Worm (Caenorhabditis elegans): ENCODE measurements around the gene D1086.7.
"Not testable (repeated sequence)": the region's sequence is repeated elsewhere in the genome, so short reads cannot be mapped to it uniquely, and the experiment has no call there.

The D1086.7 gene

ce11 chrV:14083970-14084369, at the start of gene D1086.7:
TSS of gene D1086.7 (plus strand) at chrV:14084270.
- TF ChIP-seq mdt-29 (GFP tag; IDR thresholded peaks at IDR 0.05), result no peak
- peak in 1 of 2 experiments; percentile 49 for TF ChIP-seq unc-62 (GFP tag; optimal IDR thresholded peaks at IDR 0.05 in 1 of 2)
- TF ChIP-seq unc-62 (tag; optimal IDR thresholded peaks at IDR 0.05), result no peak

- TF ChIP-seq daf-8 (GFP tag; IDR thresholded peaks at IDR 0.05) (peak; percentile 71; the same call in 1 of the 2 replicates), nhr-41 (GFP tag; IDR thresholded peaks at IDR 0.05) (peak; percentile 72; the same call in 1 of the 2 replicates), duxl-1 (tag; optimal IDR thresholded peaks at IDR 0.05; ENCODE audit: poor library complexity) (peak; percentile 47), Y75B8A.6 (GFP tag; IDR thresholded peaks at IDR 0.05) (0 out of 2 replicates have a peak, but pooled peaks have one; percentile 54), T26A8.4 (GFP tag; IDR thresholded peaks at IDR 0.05) (peak; percentile 96), ceh-20 (GFP tag; IDR thresholded peaks at IDR 0.05) (peak; percentile 96), D1046.2 (GFP tag; IDR thresholded peaks at IDR 0.05) (peak; percentile 94), php-3 (GFP tag; IDR thresholded peaks at IDR 0.05) (peak; percentile 86), nhr-102 (tag; optimal IDR thresholded peaks at IDR 0.05) (peak; percentile 45), arid-1 (GFP tag; conservative IDR thresholded peaks at IDR 0.05) (peak; percentile 84), saeg-2 (GFP tag; IDR thresholded peaks at IDR 0.05) (peak; percentile 92), hlh-11 (tag; optimal IDR thresholded peaks at IDR 0.05) (peak; percentile 54), ZK337.2 (GFP tag; IDR thresholded peaks at IDR 0.05) (0 out of 2 replicates have a peak, but pooled peaks have one; percentile 67), F37D6.2 (tag; optimal IDR thresholded peaks at IDR 0.05) (peak; percentile 32), Y105C5A.15 (GFP tag; IDR thresholded peaks at IDR 0.05) (peak; percentile 67; the same call in 1 of the 2 replicates), lin-15B (tag; optimal IDR thresholded peaks at IDR 0.05) (peak; percentile 17), hmg-1.1 (GFP tag; IDR thresholded peaks at IDR 0.05) (peak; percentile 95), pha-4 (GFP tag; IDR thresholded peaks at IDR 0.05) (peak; percentile 86), mep-1 (tag; optimal IDR thresholded peaks at IDR 0.05) (peak; percentile 51), dmd-6 (GFP tag; IDR thresholded peaks at IDR 0.05) (peak; percentile 89), mdt-29 (GFP tag; IDR thresholded peaks at IDR 0.05) (peak; percentile 83), rbr-2 (tag; optimal IDR thresholded peaks at IDR 0.05) (peak; percentile 56), egl-43 (GFP tag; IDR thresholded peaks at IDR 0.05) (peak; percentile 92), Y48G9A.11 (GFP tag; IDR thresholded peaks at IDR 0.05) (peak; percentile 86), tra-1 (GFP tag; IDR thresholded peaks at IDR 0.05) (peak; percentile 76; the same call in 1 of the 2 replicates), lin-29 (GFP tag; IDR thresholded peaks at IDR 0.05) (peak; percentile 86), snpc-1.2 (GFP tag; IDR thresholded peaks at IDR 0.05) (peak; percentile 90), lin-38 (GFP tag; IDR thresholded peaks at IDR 0.05) (peak; percentile 99), madf-5 (GFP tag; IDR thresholded peaks at IDR 0.05) (0 out of 4 replicates have a peak, but pooled peaks of 1 of the 2 experiments have one; percentile 32), lin-1 (GFP tag; IDR thresholded peaks at IDR 0.05) (peak; percentile 68), F44E2.7 (GFP tag; IDR thresholded peaks at IDR 0.05) (peak; percentile 66; the same call in 1 of the 2 replicates), tag-97 (GFP tag; IDR thresholded peaks at IDR 0.05) (0 out of 2 replicates have a peak, but pooled peaks have one; percentile 42), set-16 (GFP tag; IDR thresholded peaks at IDR 0.05) (peak; percentile 87), vab-7 (GFP tag; IDR thresholded peaks at IDR 0.05) (peak; percentile 95), lim-7 (GFP tag; IDR thresholded peaks at IDR 0.05) (0 out of 2 replicates have a peak, but pooled peaks have one; percentile 51), mes-2 (tag; optimal IDR thresholded peaks at IDR 0.05; ENCODE audit: poor library complexity, severe bottlenecking) (peak; percentile 57), unc-130 (GFP tag; optimal IDR thresholded peaks at IDR 0.05) (peak; percentile 43), dmd-9 (GFP tag; IDR thresholded peaks at IDR 0.05) (peak; percentile 93), dve-1 (tag; optimal IDR thresholded peaks at IDR 0.05; ENCODE audit: insufficient read depth) (peak; percentile 3), ctbp-1 (GFP tag; IDR thresholded peaks at IDR 0.05) (peak; percentile 90), ceh-44 (GFP tag; IDR thresholded peaks at IDR 0.05) (peak; percentile 89), zfp-3 (GFP tag; conservative IDR thresholded peaks at IDR 0.05) (peak; percentile 90), madf-9 (GFP tag; conservative IDR thresholded peaks at IDR 0.05) (peak; percentile 87)
- not testable (repeated sequence) for TF ChIP-seq pha-4 (tag; optimal IDR thresholded peaks at IDR 0.05)
Observed at ce11 chrV:14038328-14039084, 45.6 kb upstream of the D1086.7 start, which contains the start of gene vps-39. TSS of gene vps-39 (minus strand) at chrV:14038378.
